Worm (Caenorhabditis elegans) whole organism, mixed stage, embryonic: Measurements from ENCODE around the gene rnr-2.

Experiments used
- M03D4.4 ChIP-seq: sonication (generic microtip); optimal IDR thresholded peaks from 2 replicates; lab custom pipeline; 2017; ENCODE audit warnings: mild to moderate bottlenecking, missing genetic modification characterization, missing compliant biosample characterization
- bed-3 ChIP-seq: fragments of 200-800 bp; sonication (Bioruptor generic); optimal IDR thresholded peaks from 3 replicates; lab custom pipeline; 2018; ENCODE audit warnings: mild to moderate bottlenecking, missing genetic modification characterization, moderate library complexity, missing compliant biosample characterization
- blmp-1 ChIP-seq: fragments of 150-350 bp; optimal IDR thresholded peaks from 2 replicates; lab custom pipeline; 2014; ENCODE audit warnings: missing biosample characterization, missing genetic modification characterization
- ceh-39 ChIP-seq: fragments of 150-350 bp; optimal IDR thresholded peaks from 2 replicates; lab custom pipeline; 2014; ENCODE audit warnings: missing biosample characterization, missing genetic modification characterization
- ceh-83 ChIP-seq: fragments of 200-800 bp; sonication (Bioruptor generic); optimal IDR thresholded peaks from 2 replicates; lab custom pipeline; 2018; ENCODE audit warnings: mild to moderate bottlenecking, missing genetic modification characterization, missing compliant biosample characterization
- ces-1 ChIP-seq: fragments of 150-350 bp; optimal IDR thresholded peaks from 2 replicates; lab custom pipeline; 2014; ENCODE audit warnings: missing biosample characterization, missing genetic modification reagents, missing genetic modification characterization
- cnd-1 ChIP-seq: fragments of 200-800 bp; sonication (Bioruptor generic); optimal IDR thresholded peaks from 2 replicates; lab custom pipeline; 2018; ENCODE audit warnings: mild to moderate bottlenecking, missing genetic modification characterization, missing compliant biosample characterization
- drap-1 ChIP-seq: fragments of 200-800 bp; sonication (Bioruptor generic); optimal IDR thresholded peaks from 3 replicates; lab custom pipeline; 2018; ENCODE audit warnings: mild to moderate bottlenecking, missing genetic modification characterization, missing compliant biosample characterization
- elt-1 ChIP-seq: sonication (generic microtip); optimal IDR thresholded peaks from 2 replicates; lab custom pipeline; 2017; ENCODE audit warnings: missing genetic modification characterization, mild to moderate bottlenecking, missing compliant biosample characterization, antibody characterized with exemption, moderate library complexity, borderline replicate concordance; ENCODE audit not compliant: insufficient read depth
- elt-3 ChIP-seq: fragments of 150-350 bp; optimal IDR thresholded peaks from 2 replicates; lab custom pipeline; 2014; ENCODE audit warnings: missing biosample characterization, missing genetic modification characterization
- flh-1 ChIP-seq: fragments of 200-800 bp; sonication (Bioruptor generic); optimal IDR thresholded peaks from 2 replicates; lab custom pipeline; 2018; ENCODE audit warnings: mild to moderate bottlenecking, missing genetic modification characterization, moderate library complexity, missing compliant biosample characterization
- ham-2 ChIP-seq: fragments of 200-800 bp; sonication (Bioruptor generic); optimal IDR thresholded peaks from 2 replicates; lab custom pipeline; 2018; ENCODE audit warnings: mild to moderate bottlenecking, missing genetic modification characterization, missing compliant biosample characterization
- hlh-1 ChIP-seq: fragments of 150-350 bp; optimal IDR thresholded peaks from 2 replicates; lab custom pipeline; 2014; ENCODE audit warnings: missing biosample characterization, missing genetic modification reagents, missing genetic modification characterization
- lin-13 ChIP-seq: fragments of 150-350 bp; optimal IDR thresholded peaks from 2 replicates; lab custom pipeline; 2014; ENCODE audit warnings: missing biosample characterization, missing genetic modification characterization
- lin-32 ChIP-seq: fragments of 200-800 bp; sonication (Bioruptor generic); optimal IDR thresholded peaks from 2 replicates; lab custom pipeline; 2018; ENCODE audit warnings: mild to moderate bottlenecking, missing genetic modification characterization, missing compliant biosample characterization
- lsy-2 ChIP-seq: fragments of 150-350 bp; optimal IDR thresholded peaks from 2 replicates; lab custom pipeline; 2014; ENCODE audit warnings: missing biosample characterization, missing genetic modification characterization
- mep-1 ChIP-seq: fragments of 150-350 bp; optimal IDR thresholded peaks from 2 replicates; lab custom pipeline; 2017; ENCODE audit warnings: missing biosample characterization, missing genetic modification reagents, missing genetic modification characterization, inconsistent platforms
- mls-2 ChIP-seq: sonication (generic microtip); optimal IDR thresholded peaks from 2 replicates; lab custom pipeline; 2016; ENCODE audit warnings: mild to moderate bottlenecking, missing genetic modification characterization, moderate library complexity, missing compliant biosample characterization
- nhr-12 ChIP-seq: fragments of 150-350 bp; optimal IDR thresholded peaks from 2 replicates; lab custom pipeline; 2014; ENCODE audit warnings: missing biosample characterization, missing genetic modification characterization
- nhr-2 ChIP-seq: fragments of 150-350 bp; optimal IDR thresholded peaks from 2 replicates; lab custom pipeline; 2014; ENCODE audit warnings: missing biosample characterization, missing genetic modification characterization
- nhr-237 ChIP-seq: fragments of 150-350 bp; optimal IDR thresholded peaks from 2 replicates; lab custom pipeline; 2014; ENCODE audit warnings: missing biosample characterization, missing genetic modification characterization
- nhr-28 ChIP-seq: fragments of 150-350 bp; optimal IDR thresholded peaks from 2 replicates; lab custom pipeline; 2014; ENCODE audit warnings: missing biosample characterization, missing genetic modification characterization
- pha-4 ChIP-seq: fragments of 150-350 bp; optimal IDR thresholded peaks from 2 replicates; lab custom pipeline; 2018; ENCODE audit warnings: missing biosample characterization, missing genetic modification reagents, missing genetic modification characterization
- snpc-4 ChIP-seq: fragments of 150-350 bp; optimal IDR thresholded peaks from 2 replicates; lab custom pipeline; 2014; ENCODE audit warnings: missing biosample characterization, missing genetic modification characterization
- sptf-1 ChIP-seq: sonication (generic microtip); optimal IDR thresholded peaks from 2 replicates; lab custom pipeline; 2017; ENCODE audit warnings: mild to moderate bottlenecking, missing genetic modification characterization, moderate library complexity, missing compliant biosample characterization
- tbx-8 ChIP-seq: fragments of 200-800 bp; sonication (Bioruptor generic); optimal IDR thresholded peaks from 2 replicates; lab custom pipeline; 2018; ENCODE audit warnings: mild to moderate bottlenecking, missing genetic modification characterization, moderate library complexity, missing compliant biosample characterization
- unc-120 ChIP-seq: sonication (generic microtip); optimal IDR thresholded peaks from 2 replicates; lab custom pipeline; 2017; ENCODE audit warnings: missing genetic modification characterization, missing compliant biosample characterization; ENCODE audit not compliant: poor library complexity, severe bottlenecking
- unc-39 ChIP-seq: fragments of 150-350 bp; optimal IDR thresholded peaks from 2 replicates; lab custom pipeline; 2014; ENCODE audit warnings: missing biosample characterization, missing genetic modification characterization
- unc-62 ChIP-seq: fragments of 150-350 bp; optimal IDR thresholded peaks from 2 replicates; lab custom pipeline; 2014; ENCODE audit warnings: missing biosample characterization, missing genetic modification reagents, missing genetic modification characterization
- zip-8 ChIP-seq: fragments of 150-350 bp; optimal IDR thresholded peaks from 2 replicates; lab custom pipeline; 2014; ENCODE audit warnings: missing biosample characterization, missing genetic modification characterization

The rnr-2 gene

DNA sequence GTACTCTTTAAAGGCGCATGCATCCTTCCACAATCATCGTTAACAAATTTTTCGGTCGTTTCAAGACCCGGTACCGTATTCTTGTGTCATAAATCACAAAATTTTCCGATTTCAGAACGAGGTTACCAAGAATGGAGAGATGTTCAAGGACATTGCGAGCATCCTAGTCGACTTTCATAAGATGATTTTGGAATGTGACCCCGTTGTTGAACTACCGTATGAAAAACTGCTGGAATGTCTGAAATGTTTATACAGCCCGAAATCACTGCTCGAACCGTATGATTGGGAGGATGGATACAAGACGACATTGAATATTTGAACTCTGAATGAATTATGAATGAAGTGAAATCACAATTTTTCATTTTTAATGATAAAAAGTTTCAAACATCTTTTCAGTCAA lies 1.8 kb downstream of the rnr-2 start:
- TF ChIP-seq flh-1 (GFP tag; lab: Kevin White, UChicago) = no peak
- TF ChIP-seq cnd-1 (tag; lab: Kevin White, UChicago) = no peak
- no peak for TF ChIP-seq unc-120
- TF ChIP-seq bed-3 (GFP tag; lab: Kevin White, UChicago) = no peak
- no peak for TF ChIP-seq tbx-8
- no peak for TF ChIP-seq hlh-1 (tag; lab: Kevin White, UChicago)
- no peak for TF ChIP-seq nhr-12 (tag; lab: Kevin White, UChicago)
- TF ChIP-seq ceh-39 (tag; lab: Kevin White, UChicago) = no peak
- TF ChIP-seq elt-1 (tag; lab: Kevin White, UChicago) = no peak
- no peak for TF ChIP-seq snpc-4 (tag; lab: Kevin White, UChicago)
- no peak for TF ChIP-seq nhr-28 (tag; lab: Kevin White, UChicago)
- TF ChIP-seq ces-1 (GFP tag; lab: Kevin White, UChicago) = no peak
- no peak for TF ChIP-seq M03D4.4 (tag; lab: Kevin White, UChicago)
- no peak for TF ChIP-seq elt-3 (tag; lab: Kevin White, UChicago)
- no peak for TF ChIP-seq lin-32 (GFP tag; lab: Kevin White, UChicago)
- TF ChIP-seq unc-62 (GFP tag; lab: Kevin White, UChicago) = no peak
- TF ChIP-seq, all 35 proteins: peak for 0

DNA sequence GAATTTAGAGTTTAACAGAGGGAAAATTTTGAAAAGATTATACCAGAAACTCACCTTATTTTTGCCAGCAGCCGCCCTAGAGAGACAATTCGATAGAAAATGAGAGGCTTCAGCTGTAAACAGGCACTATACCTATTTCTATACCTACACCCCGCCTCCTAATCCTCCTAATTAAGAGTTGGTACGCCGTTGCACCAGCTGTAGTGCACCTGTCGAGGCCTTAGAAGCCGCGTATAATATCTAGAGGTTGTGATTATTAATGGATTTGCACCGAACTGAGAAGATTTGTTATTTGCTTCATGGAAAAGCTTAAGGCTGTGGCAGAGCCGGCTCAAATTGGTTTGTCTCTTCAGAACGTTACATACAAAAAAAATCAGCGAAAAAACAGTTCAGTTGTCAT lies 2.7 kb downstream of the rnr-2 start, which contains the start of gene C03C10.5:
TSS of gene C03C10.5 (minus strand) at position 101 of the 400 bp plus-strand sequence.
- TF ChIP-seq lin-32 (GFP tag; lab: Kevin White, UChicago) (peak; percentile 75), lsy-2 (tag; lab: Kevin White, UChicago) (no peak)

DNA sequence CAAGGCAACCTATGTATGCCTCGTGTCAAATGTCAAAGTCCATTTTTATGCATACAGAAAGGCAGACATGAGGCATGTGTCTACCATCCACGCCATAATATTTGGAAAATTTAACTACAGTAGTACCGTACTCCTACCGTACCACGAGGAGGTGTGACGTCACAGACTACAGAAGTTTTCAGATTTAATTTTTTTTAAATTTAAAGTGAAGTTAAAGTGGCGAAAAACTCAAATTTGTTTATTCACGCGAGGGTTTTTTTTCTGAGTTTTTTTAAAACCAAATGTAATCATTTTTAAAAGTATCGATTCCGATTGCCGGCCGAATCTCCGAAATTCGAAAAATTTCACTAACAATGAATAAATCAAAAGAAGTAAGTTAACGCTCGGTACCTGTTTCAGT lies 3.9 kb downstream of the rnr-2 start, which contains the start of gene C03C10.2:
TSS of gene C03C10.2 (plus strand) at position 301 of the 400 bp plus-strand sequence.
- TF ChIP-seq bed-3 (GFP tag; lab: Kevin White, UChicago) (no peak), lsy-2 (tag; lab: Kevin White, UChicago) (no peak), M03D4.4 (tag; lab: Kevin White, UChicago) (no peak), ces-1 (GFP tag; lab: Kevin White, UChicago) (no peak), unc-39 (tag; lab: Kevin White, UChicago) (no peak), ceh-83 (GFP tag; lab: Kevin White, UChicago) (no peak), elt-1 (tag; lab: Kevin White, UChicago) (no peak), zip-8 (tag; lab: Kevin White, UChicago) (no peak), blmp-1 (tag; lab: Kevin White, UChicago) (no peak), mls-2 (tag; lab: Kevin White, UChicago) (no peak)

DNA sequence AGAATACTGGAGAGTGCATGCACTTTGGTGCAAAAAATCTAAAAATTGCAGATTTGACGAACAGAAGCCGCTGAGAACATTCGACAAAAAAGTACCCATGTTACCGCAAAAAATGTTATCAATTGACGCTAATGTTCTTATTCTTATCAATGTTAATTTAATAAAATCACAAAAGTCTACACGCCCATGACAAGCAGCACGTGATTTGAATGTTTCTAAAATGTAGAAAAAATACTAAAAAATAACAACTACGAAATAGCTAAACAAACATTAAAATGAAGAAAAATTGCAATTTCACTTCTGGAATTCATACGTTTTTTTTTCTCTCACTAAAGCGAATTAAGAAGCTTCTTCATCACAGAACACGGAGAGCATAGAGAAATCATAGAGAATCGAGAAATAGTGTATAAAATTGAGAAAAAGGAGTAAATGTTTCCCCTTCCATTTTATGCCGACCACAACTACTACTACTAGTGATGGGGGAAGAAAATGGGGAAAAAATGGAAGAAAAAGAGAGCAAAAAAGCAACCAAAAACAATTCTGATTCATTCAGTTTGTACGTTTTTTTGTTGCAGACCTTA lies 6.3 kb downstream of the rnr-2 start:
- TF ChIP-seq unc-120 (peak; percentile 15), drap-1 (GFP tag; lab: Kevin White, UChicago) (no peak), lsy-2 (tag; lab: Kevin White, UChicago) (peak; percentile 2), ces-1 (GFP tag; lab: Kevin White, UChicago) (peak; percentile 85)

DNA sequence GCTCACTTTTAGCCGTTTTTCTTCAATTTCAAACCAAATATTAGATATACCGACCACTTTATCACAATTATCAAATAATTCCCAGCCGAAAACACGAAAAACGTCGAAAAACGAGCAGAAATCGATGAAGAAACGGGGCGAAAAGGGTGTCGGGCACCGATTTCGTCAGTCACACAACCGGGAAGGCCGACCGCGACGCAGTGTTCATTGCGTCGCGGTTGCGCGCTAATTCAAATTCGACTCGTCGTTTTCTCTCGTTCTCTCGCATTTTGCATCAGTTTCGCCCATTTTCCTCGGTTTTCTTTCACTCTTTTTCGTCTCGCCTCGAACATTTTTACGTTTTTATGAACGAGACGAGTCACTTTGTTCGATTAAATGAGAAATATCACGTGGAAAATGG lies 7.2 kb downstream of the rnr-2 start:
- TF ChIP-seq lsy-2 (tag; lab: Kevin White, UChicago) (peak; percentile 79), lin-13 (tag; lab: Kevin White, UChicago) (peak; percentile 79), ces-1 (GFP tag; lab: Kevin White, UChicago) (peak; percentile 83), ceh-39 (tag; lab: Kevin White, UChicago) (peak; percentile 68), mls-2 (tag; lab: Kevin White, UChicago) (peak; percentile 27), ceh-83 (GFP tag; lab: Kevin White, UChicago) (peak; percentile 27), hlh-1 (tag; lab: Kevin White, UChicago) (peak; percentile 43), pha-4 (tag; lab: Kevin White, UChicago) (peak; percentile 74), drap-1 (GFP tag; lab: Kevin White, UChicago) (no peak), sptf-1 (tag; lab: Kevin White, UChicago) (peak; percentile 45), mep-1 (tag; lab: Kevin White, UChicago) (peak; percentile 77), unc-120 (peak; percentile 16), nhr-2 (tag; lab: Kevin White, UChicago) (no peak), ham-2 (GFP tag; lab: Kevin White, UChicago) (peak; percentile 24), elt-1 (tag; lab: Kevin White, UChicago) (no peak), nhr-237 (peak; percentile 54), tbx-8 (no peak)
